Fruit fly (Drosophila melanogaster) S2 (cell line): ENCODE data around the gene Eig71Ei.

Experiments used
- CG8478 ChIP-seq: fragments of >200 bp; optimal IDR thresholded peaks from 2 replicates; lab custom pipeline; 2018
- CTCF ChIP-seq, 2 experiments: fragments of >200 bp; optimal IDR thresholded peaks; 2 replicates each; lab custom pipeline; 2018

DNA sequence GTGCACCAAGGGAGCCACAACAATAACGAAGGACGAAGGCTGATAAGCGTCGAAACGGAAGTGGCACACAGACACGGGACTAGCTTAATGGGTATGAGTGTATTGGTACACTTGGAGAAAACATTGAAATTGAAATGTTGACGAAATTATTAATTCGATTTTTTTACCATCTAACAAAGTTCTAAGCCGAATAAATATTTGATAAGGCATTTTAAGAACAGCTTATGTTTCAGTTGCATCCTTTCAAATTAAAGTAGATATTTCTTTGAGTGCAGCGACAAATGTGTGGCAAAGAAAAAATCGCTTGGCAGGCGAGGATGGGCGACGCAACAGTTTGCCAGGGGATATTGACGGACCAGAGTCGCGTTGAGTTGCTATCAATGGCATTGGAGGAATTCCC, 19.5 kb upstream of the Eig71Ei start:
- TF ChIP-seq CG8478 (lab: Kevin White, UChicago): no peak
- TF ChIP-seq CTCF (optimal IDR thresholded peaks at IDR 0.05; lab: Kevin White, UChicago): no peak
